Worm (Caenorhabditis elegans) whole organism, late embryonic: ENCODE results near the gene asp-3.

Source experiments
- K02D7.2 ChIP-seq: sonication (generic microtip); optimal IDR thresholded peaks from 2 replicates; lab custom pipeline; 2017; ENCODE audit warnings: mild to moderate bottlenecking, missing genetic modification characterization, missing compliant biosample characterization
- elt-4 ChIP-seq: sonication (generic microtip); optimal IDR thresholded peaks from 2 replicates; lab custom pipeline; 2016; ENCODE audit warnings: missing genetic modification characterization, missing compliant biosample characterization
- hlh-6 ChIP-seq: sonication (generic microtip); optimal IDR thresholded peaks from 2 replicates; lab custom pipeline; 2016; ENCODE audit warnings: missing genotype, missing genetic modification characterization, missing compliant biosample characterization
- nfya-1 ChIP-seq: sonication (generic microtip); optimal IDR thresholded peaks from 2 replicates; lab custom pipeline; 2017; ENCODE audit warnings: missing genetic modification characterization, mild to moderate bottlenecking, missing compliant biosample characterization, antibody characterized with exemption, moderate library complexity
- pax-1 ChIP-seq: fragments of 150-350 bp; optimal IDR thresholded peaks from 2 replicates; lab custom pipeline; 2014; ENCODE audit warnings: missing biosample characterization, missing genetic modification characterization

Gene asp-3

DNA sequence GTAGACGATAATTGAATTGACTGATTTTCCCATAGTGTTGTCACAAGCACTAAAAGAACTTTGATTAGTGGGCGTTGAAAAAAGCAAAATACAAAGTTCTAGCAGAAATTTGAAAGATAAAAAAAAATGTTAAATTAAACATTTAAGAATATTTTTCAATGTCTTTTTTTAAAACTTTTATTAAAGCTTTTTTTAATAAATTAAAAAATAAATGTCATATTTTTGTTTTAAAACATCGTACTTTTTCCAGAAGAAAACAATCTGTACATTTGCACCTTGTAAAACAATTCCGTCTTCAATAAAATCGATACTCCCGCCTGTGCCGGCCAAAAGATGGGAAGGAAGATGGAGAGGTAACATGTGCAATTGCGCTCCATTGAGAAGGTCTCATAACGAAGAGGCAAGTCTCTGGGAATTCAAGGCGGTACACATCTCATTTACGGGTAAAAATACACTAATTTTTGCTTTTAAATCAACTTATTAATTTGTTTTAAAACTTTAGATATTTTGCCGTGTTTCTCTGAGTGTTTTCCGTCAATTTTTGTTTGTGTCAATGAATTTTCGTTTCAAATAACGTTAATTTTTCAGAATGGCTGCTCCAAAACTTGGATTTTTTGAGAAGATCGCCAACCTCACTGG lies 49.9 kb downstream of the asp-3 start, which contains the start of the genes glr-6 and asg-2 (continued):
- TF ChIP-seq elt-4 (tag; lab: Kevin White, UChicago) (no peak), pax-1 (tag; lab: Kevin White, UChicago) (no peak), nfya-1 (peak; percentile 61), hlh-6 (no peak), K02D7.2 (tag; lab: Kevin White, UChicago) (no peak)
- TF ChIP-seq, all 69 proteins: peak for 8
